Worm (Caenorhabditis elegans): Measurements from ENCODE around the gene F01F1.15.

F01F1.15 gene

ce11 chrIII:5883517-5883916 lies 14.2 kb upstream of the F01F1.15 start:
- TF ChIP-seq B0336.3 (GFP tag; IDR thresholded peaks at IDR 0.05) (no peak), snpc-3.4 (tag; optimal IDR thresholded peaks at IDR 0.05) (no peak), rec-8 (tag; optimal IDR thresholded peaks at IDR 0.05) (no peak), lin-54 (GFP tag; optimal IDR thresholded peaks at IDR 0.05) (no peak), nfya-2 (GFP tag; IDR thresholded peaks at IDR 0.05) (no peak), ceh-58 (GFP tag; IDR thresholded peaks at IDR 0.05) (no peak), madf-8 (GFP tag; conservative IDR thresholded peaks at IDR 0.05) (no peak), ZK185.1 (tag; optimal IDR thresholded peaks at IDR 0.05; ENCODE audit: poor library complexity, severe bottlenecking) (no peak), fkh-3 (tag; optimal IDR thresholded peaks at IDR 0.05) (no peak)

- TF ChIP-seq nfya-1 (tag; optimal IDR thresholded peaks at IDR 0.05; ENCODE audit: borderline replicate concordance, insufficient read depth), result no peak
- TF ChIP-seq him-1 (tag; optimal IDR thresholded peaks at IDR 0.05), result no peak
- TF ChIP-seq Y79H2A.3 (GFP tag; conservative IDR thresholded peaks at IDR 0.05), result no peak
- TF ChIP-seq hrde-1 (tag; optimal IDR thresholded peaks at IDR 0.05; ENCODE audit: borderline replicate concordance), result no peak
- no peak for TF ChIP-seq F22D6.2 (tag; optimal IDR thresholded peaks at IDR 0.05)
- TF ChIP-seq F55B11.4 (tag; optimal IDR thresholded peaks at IDR 0.05; ENCODE audit: borderline replicate concordance, insufficient read depth), result no peak
- no peak for TF ChIP-seq let-607 (tag; optimal IDR thresholded peaks at IDR 0.05)
- no peak for TF ChIP-seq unc-130 (GFP tag; optimal IDR thresholded peaks at IDR 0.05)
- TF ChIP-seq ceh-40 (GFP tag; IDR thresholded peaks at IDR 0.05), result no peak
- TF ChIP-seq egrh-3 (GFP tag; IDR thresholded peaks at IDR 0.05), result no peak
- no peak for TF ChIP-seq sea-2 (GFP tag; IDR thresholded peaks at IDR 0.05)
Measured at ce11 chrIII:5882823-5883222, 13.5 kb upstream of the F01F1.15 start, which contains the start of gene F01F1.14. F01F1.14 (minus strand) TSS chrIII:5882923.

- peak; percentile 14 for TF ChIP-seq F52B5.7 (tag; optimal IDR thresholded peaks at IDR 0.05)
- no peak for TF ChIP-seq attf-5 (GFP tag; optimal IDR thresholded peaks at IDR 0.05)
- no peak for TF ChIP-seq nfya-1 (tag; optimal IDR thresholded peaks at IDR 0.05; ENCODE audit: borderline replicate concordance, insufficient read depth)
- no peak for TF ChIP-seq lsy-27 (tag; optimal IDR thresholded peaks at IDR 0.05; ENCODE audit: borderline replicate concordance, insufficient read depth)
- TF ChIP-seq hrde-1 (tag; optimal IDR thresholded peaks at IDR 0.05; ENCODE audit: borderline replicate concordance), result peak; percentile 30
- no peak for TF ChIP-seq ccch-3 (GFP tag; optimal IDR thresholded peaks at IDR 0.05)
- peak; percentile 57; the same call in 1 of the 2 replicates for TF ChIP-seq madf-6 (GFP tag; IDR thresholded peaks at IDR 0.05)
- TF ChIP-seq rpc-1 (optimal IDR thresholded peaks at IDR 0.05), result no peak
- TF ChIP-seq rpc-1 (tag; optimal IDR thresholded peaks at IDR 0.05), result no peak
- TF ChIP-seq athp-1 (tag; optimal IDR thresholded peaks at IDR 0.05), result peak; percentile 39
- no peak for TF ChIP-seq ets-4 (GFP tag; optimal IDR thresholded peaks at IDR 0.05)
- no peak for TF ChIP-seq lir-1 (GFP tag; conservative IDR thresholded peaks at IDR 0.05)
- no peak for TF ChIP-seq sptf-2 (GFP tag; optimal IDR thresholded peaks at IDR 0.05)
- no peak for TF ChIP-seq ztf-3 (GFP tag; optimal IDR thresholded peaks at IDR 0.05)
- TF ChIP-seq snpc-1.1 (tag; optimal IDR thresholded peaks at IDR 0.05; ENCODE audit: insufficient read depth), result no peak
- no peak for TF ChIP-seq snpc-3.4 (tag; optimal IDR thresholded peaks at IDR 0.05)
- 0 out of 2 replicates have a peak, but pooled peaks have one; percentile 50 for TF ChIP-seq hsf-1 (GFP tag; IDR thresholded peaks at IDR 0.05)
- 0 out of 2 replicates have a peak, but pooled peaks have one; percentile 34 for TF ChIP-seq pbrm-1 (GFP tag; IDR thresholded peaks at IDR 0.05)
- TF ChIP-seq madf-3 (GFP tag; IDR thresholded peaks at IDR 0.05), result 0 out of 2 replicates have a peak, but pooled peaks have one; percentile 55
- TF ChIP-seq him-1 (tag; optimal IDR thresholded peaks at IDR 0.05), result peak; percentile 25
- TF ChIP-seq egl-44 (GFP tag; IDR thresholded peaks at IDR 0.05), result no peak
- TF ChIP-seq ekl-4 (GFP tag; IDR thresholded peaks at IDR 0.05), result 0 out of 2 replicates have a peak, but pooled peaks have one; percentile 28
- TF ChIP-seq cebp-1 (GFP tag; IDR thresholded peaks at IDR 0.05), result no peak
- no peak for TF ChIP-seq cebp-1 (tag; optimal IDR thresholded peaks at IDR 0.05)
- no peak for TF ChIP-seq aptf-3 (GFP tag; IDR thresholded peaks at IDR 0.05)
Measured at ce11 chrIII:5882284-5882683, 13.0 kb upstream of the F01F1.15 start.

All from whole organism, young adult.